In the genomic region with DNA sequence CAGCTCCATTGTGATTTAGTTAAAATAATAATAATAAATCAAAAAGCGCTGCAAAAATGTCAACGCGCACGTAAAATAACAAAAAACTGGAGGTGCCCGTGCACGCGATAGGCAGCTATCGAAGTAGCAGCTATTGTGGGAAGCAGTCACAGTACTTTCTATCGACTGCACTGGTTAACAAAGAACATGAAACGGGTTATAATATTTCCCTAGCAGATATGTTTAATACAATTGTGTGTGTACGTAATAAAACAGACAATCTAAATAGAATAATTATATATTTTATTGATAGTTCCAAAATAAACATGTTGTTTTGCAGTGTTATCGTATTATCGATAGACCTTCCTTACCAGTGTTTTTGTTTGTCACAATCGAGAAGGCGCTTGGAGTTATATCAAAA, we compare ENCODE assay signal across 1 fruit fly cellular context.
TF ChIP-seq lines count a peak whose summit lies in the region.

A gene (minus strand): TSS at position 67 of the 400 bp plus-strand sequence.
A gene (plus strand): TSS at position 171 of the 400 bp plus-strand sequence.

TF ChIP-seq in whole organism, embryonic, 481 proteins besides CTCF, POLR2A, EP300 and RAD21 (continued from another document):
- no peak for TF ChIP-seq MTF-1 (GFP tag; optimal IDR thresholded peaks at IDR 0.05; lab: Kevin White, UChicago; ENCODE audit: borderline replicate concordance)
- TF ChIP-seq tin (GFP tag; optimal IDR thresholded peaks at IDR 0.05; lab: Kevin White, UChicago), result peak; percentile 9
- peak; percentile 18 for TF ChIP-seq nom (GFP tag; optimal IDR thresholded peaks at IDR 0.05; lab: Kevin White, UChicago)
- TF ChIP-seq CG11093 (GFP tag; IDR thresholded peaks at IDR 0.05; lab: Robert Waterston, UW), result no peak
- 0 out of 2 replicates have a peak, but pooled peaks have one; percentile 23 for TF ChIP-seq al (GFP tag; IDR thresholded peaks at IDR 0.05; lab: Robert Waterston, UW)
- no peak for TF ChIP-seq CG17912 (GFP tag; optimal IDR thresholded peaks at IDR 0.05; lab: Kevin White, UChicago)
- TF ChIP-seq crol (GFP tag; IDR thresholded peaks at IDR 0.05; lab: Robert Waterston, UW), result no peak
- no peak for TF ChIP-seq NK7.1 (GFP tag; optimal IDR thresholded peaks at IDR 0.05; lab: Kevin White, UChicago)
- TF ChIP-seq NC2α (GFP tag; optimal IDR thresholded peaks at IDR 0.05; lab: Kevin White, UChicago), result no peak
- peak; percentile 58 for TF ChIP-seq esg (GFP tag; conservative IDR thresholded peaks at IDR 0.05; lab: Robert Waterston, UW)
- TF ChIP-seq CG30403 (GFP tag; optimal IDR thresholded peaks at IDR 0.05; lab: Kevin White, UChicago), result peak; percentile 51
- TF ChIP-seq sna (GFP tag; IDR thresholded peaks at IDR 0.05; lab: Robert Waterston, UW; ENCODE audit: partially characterized antibody), result peak; percentile 90
- TF ChIP-seq ind (GFP tag; optimal IDR thresholded peaks at IDR 0.05; lab: Kevin White, UChicago), result peak; percentile 47
- peak; percentile 64 for TF ChIP-seq CG1603 (tag; optimal IDR thresholded peaks at IDR 0.05; lab: Kevin White, UChicago)
- no peak for TF ChIP-seq CG14965 (GFP tag; optimal IDR thresholded peaks at IDR 0.05; lab: Kevin White, UChicago; ENCODE audit: borderline replicate concordance)
- TF ChIP-seq Doc3 (GFP tag; IDR thresholded peaks at IDR 0.05; lab: Robert Waterston, UW; ENCODE audit: partially characterized antibody), result peak; percentile 74
- no peak for TF ChIP-seq pnt (GFP tag; optimal IDR thresholded peaks at IDR 0.05; lab: Kevin White, UChicago)
- TF ChIP-seq unpg (GFP tag; optimal IDR thresholded peaks at IDR 0.05; lab: Kevin White, UChicago), result peak; percentile 35
- TF ChIP-seq pzg (GFP tag; optimal IDR thresholded peaks at IDR 0.05; lab: Kevin White, UChicago), result peak; percentile 62
- TF ChIP-seq pros (GFP tag; optimal IDR thresholded peaks at IDR 0.05; lab: Kevin White, UChicago), result no peak
- no peak for TF ChIP-seq stc (GFP tag; IDR thresholded peaks at IDR 0.05; lab: Robert Waterston, UW)
- peak; percentile 93 for TF ChIP-seq Scr (GFP tag; IDR thresholded peaks at IDR 0.05; lab: Robert Waterston, UW; ENCODE audit: partially characterized antibody)
- no peak for TF ChIP-seq CG9437 (GFP tag; optimal IDR thresholded peaks at IDR 0.05; lab: Kevin White, UChicago)
- TF ChIP-seq sima (GFP tag; optimal IDR thresholded peaks at IDR 0.05; lab: Kevin White, UChicago), result no peak
- no peak for TF ChIP-seq gfzf (GFP tag; optimal IDR thresholded peaks at IDR 0.05; lab: Kevin White, UChicago)
- no peak for TF ChIP-seq D19A (tag; optimal IDR thresholded peaks at IDR 0.05; lab: Kevin White, UChicago)
- TF ChIP-seq CG1602 (GFP tag; optimal IDR thresholded peaks at IDR 0.05; lab: Kevin White, UChicago), result peak; percentile 45
- no peak for TF ChIP-seq ham (GFP tag; IDR thresholded peaks at IDR 0.05; lab: Robert Waterston, UW)
- peak; percentile 95 for TF ChIP-seq vnd (GFP tag; IDR thresholded peaks at IDR 0.05; lab: Robert Waterston, UW; ENCODE audit: partially characterized antibody)
- TF ChIP-seq kah (GFP tag; optimal IDR thresholded peaks at IDR 0.05; lab: Kevin White, UChicago), result no peak
- TF ChIP-seq Lim3 (GFP tag; IDR thresholded peaks at IDR 0.05; lab: Robert Waterston, UW), result no peak
- TF ChIP-seq H15 (GFP tag; IDR thresholded peaks at IDR 0.05; lab: Robert Waterston, UW), result no peak
- no peak for TF ChIP-seq Dek (tag; optimal IDR thresholded peaks at IDR 0.05; lab: Kevin White, UChicago)
- no peak for TF ChIP-seq kni (GFP tag; optimal IDR thresholded peaks at IDR 0.05; lab: Kevin White, UChicago)
- no peak for TF ChIP-seq CG9817 (tag; optimal IDR thresholded peaks at IDR 0.05; lab: Kevin White, UChicago)
- TF ChIP-seq unc-4 (GFP tag; IDR thresholded peaks at IDR 0.05; lab: Robert Waterston, UW; ENCODE audit: partially characterized antibody), result peak; percentile 89
- no peak for TF ChIP-seq nerfin-1 (tag; optimal IDR thresholded peaks at IDR 0.05; lab: Kevin White, UChicago)
- no peak for TF ChIP-seq CG16863 (GFP tag; optimal IDR thresholded peaks at IDR 0.05; lab: Kevin White, UChicago)
- no peak for TF ChIP-seq schlank (tag; optimal IDR thresholded peaks at IDR 0.05; lab: Kevin White, UChicago)
- TF ChIP-seq CG10654 (GFP tag; optimal IDR thresholded peaks at IDR 0.05; lab: Kevin White, UChicago), result peak; percentile 11
- no peak for TF ChIP-seq CG3065 (GFP tag; optimal IDR thresholded peaks at IDR 0.05; lab: Kevin White, UChicago)
- TF ChIP-seq CG31441 (GFP tag; IDR thresholded peaks at IDR 0.05; lab: Robert Waterston, UW), result peak; percentile 86
- TF ChIP-seq tll (GFP tag; optimal IDR thresholded peaks at IDR 0.05; lab: Kevin White, UChicago), result no peak
- TF ChIP-seq dysf (GFP tag; IDR thresholded peaks at IDR 0.05; lab: Robert Waterston, UW), result no peak
- peak; percentile 29 for TF ChIP-seq Dp (GFP tag; optimal IDR thresholded peaks at IDR 0.05; lab: Kevin White, UChicago)
- TF ChIP-seq CG7839 (tag; optimal IDR thresholded peaks at IDR 0.05; lab: Kevin White, UChicago), result peak; percentile 37
- no peak for TF ChIP-seq CG8359 (GFP tag; optimal IDR thresholded peaks at IDR 0.05; lab: Kevin White, UChicago; ENCODE audit: borderline replicate concordance)
- no peak for TF ChIP-seq Dbx (GFP tag; IDR thresholded peaks at IDR 0.05; lab: Robert Waterston, UW)
- peak; percentile 0 for TF ChIP-seq Sox100B (GFP tag; optimal IDR thresholded peaks at IDR 0.05; lab: Kevin White, UChicago)
- TF ChIP-seq Xbp1 (GFP tag; optimal IDR thresholded peaks at IDR 0.05; lab: Kevin White, UChicago), result peak; percentile 61
- no peak for TF ChIP-seq CG11398 (GFP tag; optimal IDR thresholded peaks at IDR 0.05; lab: Kevin White, UChicago)
- peak; percentile 85 for TF ChIP-seq BEAF-32 (GFP tag; optimal IDR thresholded peaks at IDR 0.05; lab: Kevin White, UChicago)
- no peak for TF ChIP-seq run (tag; optimal IDR thresholded peaks at IDR 0.05; lab: Kevin White, UChicago)
- no peak for TF ChIP-seq mirr (GFP tag; optimal IDR thresholded peaks at IDR 0.05; lab: Kevin White, UChicago)
- TF ChIP-seq CG17385 (GFP tag; optimal IDR thresholded peaks at IDR 0.05; lab: Kevin White, UChicago), result no peak
- TF ChIP-seq sisA (GFP tag; IDR thresholded peaks at IDR 0.05; lab: Robert Waterston, UW), result no peak
- peak; percentile 3 for TF ChIP-seq Hsf (GFP tag; optimal IDR thresholded peaks at IDR 0.05; lab: Kevin White, UChicago)
- no peak for TF ChIP-seq NC2β (GFP tag; optimal IDR thresholded peaks at IDR 0.05; lab: Kevin White, UChicago)
- no peak for TF ChIP-seq CG8478 (optimal IDR thresholded peaks at IDR 0.05; lab: Kevin White, UChicago)
- TF ChIP-seq Dip3 (GFP tag; optimal IDR thresholded peaks at IDR 0.05; lab: Kevin White, UChicago), result no peak
- TF ChIP-seq CG16813 (GFP tag; IDR thresholded peaks at IDR 0.05; lab: Robert Waterston, UW; ENCODE audit: partially characterized antibody), result peak; percentile 92
- no peak for TF ChIP-seq sd (tag; optimal IDR thresholded peaks at IDR 0.05; lab: Kevin White, UChicago)
- TF ChIP-seq nmo (GFP tag; optimal IDR thresholded peaks at IDR 0.05; lab: Kevin White, UChicago), result peak; percentile 66
- no peak for TF ChIP-seq bigmax (GFP tag; optimal IDR thresholded peaks at IDR 0.05; lab: Kevin White, UChicago)
- peak; percentile 3 for TF ChIP-seq Sin3A (optimal IDR thresholded peaks at IDR 0.05; lab: Kevin White, UChicago)
- no peak for TF ChIP-seq corto (GFP tag; optimal IDR thresholded peaks at IDR 0.05; lab: Kevin White, UChicago)
- TF ChIP-seq CG4617 (GFP tag; optimal IDR thresholded peaks at IDR 0.05; lab: Kevin White, UChicago; ENCODE audit: borderline replicate concordance), result peak; percentile 95
- peak; percentile 23 for TF ChIP-seq CG10979 (tag; optimal IDR thresholded peaks at IDR 0.05; lab: Kevin White, UChicago)
- TF ChIP-seq CG3847 (GFP tag; IDR thresholded peaks at IDR 0.05; lab: Robert Waterston, UW), result peak; percentile 39; the same call in 1 of the 2 replicates
- TF ChIP-seq Rx (GFP tag; IDR thresholded peaks at IDR 0.05; lab: Robert Waterston, UW), result no peak
- no peak for TF ChIP-seq hth (optimal IDR thresholded peaks at IDR 0.05; lab: Kevin White, UChicago)
- TF ChIP-seq CG32532 (GFP tag; IDR thresholded peaks at IDR 0.05; lab: Robert Waterston, UW), result no peak
- TF ChIP-seq br (optimal IDR thresholded peaks at IDR 0.05; lab: Kevin White, UChicago), result no peak
- no peak for TF ChIP-seq Meics (GFP tag; optimal IDR thresholded peaks at IDR 0.05; lab: Kevin White, UChicago)
- no peak for TF ChIP-seq Oaz (GFP tag; IDR thresholded peaks at IDR 0.05; lab: Robert Waterston, UW)
- no peak for TF ChIP-seq Doc2 (GFP tag; IDR thresholded peaks at IDR 0.05; lab: Robert Waterston, UW)
- no peak for TF ChIP-seq bcd (GFP tag; optimal IDR thresholded peaks at IDR 0.05; lab: Kevin White, UChicago)
- TF ChIP-seq pum (GFP tag; optimal IDR thresholded peaks at IDR 0.05; lab: Kevin White, UChicago), result no peak
- TF ChIP-seq bowl (GFP tag; IDR thresholded peaks at IDR 0.05; lab: Robert Waterston, UW), result no peak
- TF ChIP-seq HHEX (GFP tag; optimal IDR thresholded peaks at IDR 0.05; lab: Kevin White, UChicago), result no peak
- TF ChIP-seq hbn (GFP tag; IDR thresholded peaks at IDR 0.05; lab: Robert Waterston, UW; ENCODE audit: partially characterized antibody), result peak; percentile 86
- TF ChIP-seq CG14710 (tag; optimal IDR thresholded peaks at IDR 0.05; lab: Kevin White, UChicago), result peak; percentile 61
- no peak for TF ChIP-seq dimm (GFP tag; IDR thresholded peaks at IDR 0.05; lab: Robert Waterston, UW)
- TF ChIP-seq tna (GFP tag; IDR thresholded peaks at IDR 0.05; lab: Robert Waterston, UW; ENCODE audit: partially characterized antibody), result peak; percentile 94
- TF ChIP-seq ftz-f1 (GFP tag; optimal IDR thresholded peaks at IDR 0.05; lab: Kevin White, UChicago), result no peak
- peak; percentile 87 for TF ChIP-seq bbx (GFP tag; IDR thresholded peaks at IDR 0.05; lab: Robert Waterston, UW; ENCODE audit: partially characterized antibody)
- TF ChIP-seq grau (tag; optimal IDR thresholded peaks at IDR 0.05; lab: Kevin White, UChicago), result peak; percentile 58
- TF ChIP-seq CG33557 (GFP tag; optimal IDR thresholded peaks at IDR 0.05; lab: Kevin White, UChicago), result no peak
- no peak for TF ChIP-seq Poxn (GFP tag; IDR thresholded peaks at IDR 0.05; lab: Robert Waterston, UW)
- no peak for TF ChIP-seq chn (GFP tag; optimal IDR thresholded peaks at IDR 0.05; lab: Kevin White, UChicago)
- no peak for TF ChIP-seq pho (GFP tag; optimal IDR thresholded peaks at IDR 0.05; lab: Kevin White, UChicago)
- TF ChIP-seq ssp (GFP tag; IDR thresholded peaks at IDR 0.05; lab: Robert Waterston, UW), result peak; percentile 27; the same call in 1 of the 2 replicates
- TF ChIP-seq CG15269 (tag; optimal IDR thresholded peaks at IDR 0.05; lab: Kevin White, UChicago), result no peak
- no peak for TF ChIP-seq ken (GFP tag; IDR thresholded peaks at IDR 0.05; lab: Robert Waterston, UW)
- TF ChIP-seq Drgx (GFP tag; IDR thresholded peaks at IDR 0.05; lab: Robert Waterston, UW), result no peak
- no peak for TF ChIP-seq CG3407 (GFP tag; optimal IDR thresholded peaks at IDR 0.05; lab: Kevin White, UChicago)
- no peak for TF ChIP-seq CG8388 (GFP tag; optimal IDR thresholded peaks at IDR 0.05; lab: Kevin White, UChicago)
- TF ChIP-seq CG9932 (GFP tag; IDR thresholded peaks at IDR 0.05; lab: Robert Waterston, UW), result peak; percentile 76
- TF ChIP-seq sc (optimal IDR thresholded peaks at IDR 0.05; lab: Kevin White, UChicago), result no peak
- TF ChIP-seq sc (GFP tag; optimal IDR thresholded peaks at IDR 0.05; lab: Kevin White, UChicago), result no peak
- TF ChIP-seq crp (GFP tag; optimal IDR thresholded peaks at IDR 0.05; lab: Kevin White, UChicago), result peak in 1 of 2 experiments; percentile 23
- no peak for TF ChIP-seq HmgD (GFP tag; optimal IDR thresholded peaks at IDR 0.05; lab: Kevin White, UChicago)
- no peak for TF ChIP-seq dmrt99B (tag; optimal IDR thresholded peaks at IDR 0.05; lab: Kevin White, UChicago)
- no peak for TF ChIP-seq exex (tag; optimal IDR thresholded peaks at IDR 0.05; lab: Kevin White, UChicago)
- no peak for TF ChIP-seq ap (GFP tag; IDR thresholded peaks at IDR 0.05; lab: Robert Waterston, UW)
- peak; percentile 10 for TF ChIP-seq mam (GFP tag; optimal IDR thresholded peaks at IDR 0.05; lab: Kevin White, UChicago)
- no peak for TF ChIP-seq fd102C (GFP tag; optimal IDR thresholded peaks at IDR 0.05; lab: Kevin White, UChicago)
- no peak for TF ChIP-seq hkb (optimal IDR thresholded peaks at IDR 0.05; lab: Kevin White, UChicago)
- TF ChIP-seq hkb (GFP tag; IDR thresholded peaks at IDR 0.05; lab: Robert Waterston, UW), result no peak
- no peak for TF ChIP-seq Hmx (GFP tag; optimal IDR thresholded peaks at IDR 0.05; lab: Kevin White, UChicago)
- no peak for TF ChIP-seq CG1233 (GFP tag; optimal IDR thresholded peaks at IDR 0.05; lab: Kevin White, UChicago)
